Worm (Caenorhabditis elegans) whole organism, late embryonic: ENCODE data around the gene C25F9.12.

Source experiments
- dve-1 ChIP-seq: sonication (generic microtip); optimal IDR thresholded peaks from 2 replicates; lab custom pipeline; 2017; ENCODE audit warnings: antibody characterized with exemption, mild to moderate bottlenecking, missing genetic modification characterization, missing compliant biosample characterization
- elt-2 ChIP-seq: sonication (generic microtip); optimal IDR thresholded peaks from 2 replicates; lab custom pipeline; 2016; ENCODE audit warnings: missing genetic modification reagents, missing genetic modification characterization, missing compliant biosample characterization
- ets-4 ChIP-seq: sonication (generic microtip); optimal IDR thresholded peaks from 2 replicates; lab custom pipeline; 2016; ENCODE audit warnings: missing genetic modification characterization, missing compliant biosample characterization
- fkh-10 ChIP-seq: fragments of 150-350 bp; optimal IDR thresholded peaks from 2 replicates; lab custom pipeline; 2014; ENCODE audit warnings: missing biosample characterization, missing genetic modification reagents, missing genetic modification characterization
- nhr-11 ChIP-seq: fragments of 150-350 bp; optimal IDR thresholded peaks from 2 replicates; lab custom pipeline; 2014; ENCODE audit warnings: missing biosample characterization, missing genetic modification characterization
- pqm-1 ChIP-seq: sonication (generic microtip); optimal IDR thresholded peaks from 2 replicates; lab custom pipeline; 2016; ENCODE audit warnings: missing genetic modification characterization, missing compliant biosample characterization
- ref-2 ChIP-seq: sonication (generic microtip); optimal IDR thresholded peaks from 2 replicates; lab custom pipeline; 2016; ENCODE audit warnings: missing genetic modification characterization, missing compliant biosample characterization

ce11 chrV:19430351-19430913 is 27.7 kb upstream of the C25F9.12 start:
- no peak for TF ChIP-seq elt-2 (tag; lab: Kevin White, UChicago)
- TF ChIP-seq pqm-1 (tag; lab: Kevin White, UChicago) = no peak
- no peak for TF ChIP-seq ref-2 (tag; lab: Kevin White, UChicago)
- TF ChIP-seq ets-4 = no peak
- TF ChIP-seq dve-1 (tag; lab: Kevin White, UChicago) = no peak
- no peak for TF ChIP-seq fkh-10 (GFP tag; lab: Kevin White, UChicago)
- TF ChIP-seq nhr-11 (tag; lab: Kevin White, UChicago) = no peak
